Worm (Caenorhabditis elegans) whole organism, L2 larva: ENCODE measurements around the gene fmo-3.

Experiments used
- C34F6.9 ChIP-seq: fragments of 150-350 bp; optimal IDR thresholded peaks from 2 replicates; lab custom pipeline; 2014; ENCODE audit warnings: missing biosample characterization, missing genetic modification characterization
- F13H6.1 ChIP-seq: sonication (generic microtip); optimal IDR thresholded peaks from 2 replicates; lab custom pipeline; 2016; ENCODE audit warnings: missing genetic modification characterization, missing compliant biosample characterization
- R02D3.7 ChIP-seq: fragments of 150-350 bp; optimal IDR thresholded peaks from 2 replicates; lab custom pipeline; 2014; ENCODE audit warnings: missing biosample characterization, missing genetic modification characterization
- Y55F3AM.14 ChIP-seq: fragments of 200-800 bp; sonication (Bioruptor generic); optimal IDR thresholded peaks from 2 replicates; lab custom pipeline; 2018; ENCODE audit warnings: mild to moderate bottlenecking, missing genetic modification characterization, missing compliant biosample characterization
- ZK546.5 ChIP-seq: sonication (generic microtip); optimal IDR thresholded peaks from 2 replicates; lab custom pipeline; 2017; ENCODE audit warnings: missing biosample characterization, missing genetic modification characterization
- alr-1 ChIP-seq: fragments of 150-350 bp; optimal IDR thresholded peaks from 2 replicates; lab custom pipeline; 2014; ENCODE audit warnings: missing biosample characterization, missing genetic modification characterization
- ama-1 ChIP-seq: fragments of 150-350 bp; optimal IDR thresholded peaks from 2 replicates; lab custom pipeline; 2018; ENCODE audit warnings: inconsistent platforms
- blmp-1 ChIP-seq: sonication (generic microtip); optimal IDR thresholded peaks from 2 replicates; lab custom pipeline; 2017; ENCODE audit warnings: missing genetic modification characterization, mild to moderate bottlenecking, missing compliant biosample characterization, antibody characterized with exemption, moderate library complexity; ENCODE audit not compliant: insufficient read depth
- ceh-16 ChIP-seq: fragments of 150-350 bp; optimal IDR thresholded peaks from 2 replicates; lab custom pipeline; 2014; ENCODE audit warnings: missing biosample characterization, missing genetic modification characterization
- ceh-82 ChIP-seq: fragments of 150-350 bp; optimal IDR thresholded peaks from 2 replicates; lab custom pipeline; 2014; ENCODE audit warnings: missing biosample characterization, missing genetic modification characterization
- crh-2 ChIP-seq: sonication (generic microtip); optimal IDR thresholded peaks from 2 replicates; lab custom pipeline; 2017; ENCODE audit warnings: missing biosample characterization, missing genetic modification characterization
- dmd-4 ChIP-seq: sonication (generic microtip); optimal IDR thresholded peaks from 2 replicates; lab custom pipeline; 2017; ENCODE audit warnings: missing biosample characterization, missing genetic modification characterization
- egl-27 ChIP-seq: sonication (generic microtip); optimal IDR thresholded peaks from 3 replicates; lab custom pipeline; 2017; ENCODE audit warnings: missing biosample characterization, missing genetic modification reagents, missing genetic modification characterization
- elt-1 ChIP-seq: fragments of 150-350 bp; optimal IDR thresholded peaks from 2 replicates; lab custom pipeline; 2014; ENCODE audit warnings: missing biosample characterization, missing genetic modification characterization
- elt-3 ChIP-seq: sonication (generic microtip); optimal IDR thresholded peaks from 2 replicates; lab custom pipeline; 2017; ENCODE audit warnings: missing biosample characterization, missing genetic modification characterization
- fos-1 ChIP-seq: fragments of 150-350 bp; optimal IDR thresholded peaks from 2 replicates; lab custom pipeline; 2014; ENCODE audit warnings: missing biosample characterization, missing genetic modification characterization
- gmeb-1 ChIP-seq: fragments of 150-350 bp; optimal IDR thresholded peaks from 2 replicates; lab custom pipeline; 2014; ENCODE audit warnings: missing biosample characterization, missing genetic modification characterization
- lin-11 ChIP-seq: fragments of 150-350 bp; sonication (generic microtip); optimal IDR thresholded peaks from 2 replicates; lab custom pipeline; 2014; ENCODE audit warnings: missing biosample characterization, missing genetic modification characterization, inconsistent platforms, mixed read lengths
- lin-13 ChIP-seq: fragments of 150-350 bp; optimal IDR thresholded peaks from 2 replicates; lab custom pipeline; 2014; ENCODE audit warnings: missing biosample characterization, missing genetic modification reagents, missing genetic modification characterization
- lin-39 ChIP-seq: fragments of 150-350 bp; optimal IDR thresholded peaks from 2 replicates; lab custom pipeline; 2014; ENCODE audit warnings: missing biosample characterization, missing genetic modification reagents, missing genetic modification characterization
- lsy-2 ChIP-seq, 2 experiments: fragments of 150-350 bp in 1 of 2; sonication (generic microtip) in 1 of 2; optimal IDR thresholded peaks; 2 replicates each; lab custom pipeline; 2014 to 2017; ENCODE audit warnings: missing biosample characterization in 2 of 2, missing genetic modification characterization in 2 of 2
- mab-5 ChIP-seq: fragments of 150-350 bp; optimal IDR thresholded peaks from 2 replicates; lab custom pipeline; 2014; ENCODE audit warnings: missing biosample characterization, missing genetic modification characterization
- mbf-1 ChIP-seq: sonication (generic microtip); optimal IDR thresholded peaks from 2 replicates; lab custom pipeline; 2017; ENCODE audit warnings: missing biosample characterization, missing genetic modification characterization
- mdl-1 ChIP-seq, 2 experiments: fragments of 150-350 bp in 1 of 2; sonication (generic microtip) in 1 of 2; optimal IDR thresholded peaks; 2 replicates each; lab custom pipeline; 2017; ENCODE audit warnings: missing biosample characterization in 2 of 2, missing genetic modification characterization in 2 of 2
- nhr-129 ChIP-seq: fragments of 150-350 bp; optimal IDR thresholded peaks from 2 replicates; lab custom pipeline; 2014; ENCODE audit warnings: missing biosample characterization, missing genetic modification characterization
- nhr-21 ChIP-seq: fragments of 150-350 bp; optimal IDR thresholded peaks from 2 replicates; lab custom pipeline; 2014; ENCODE audit warnings: missing biosample characterization, missing genetic modification characterization
- nhr-23 ChIP-seq: fragments of 150-350 bp; optimal IDR thresholded peaks from 2 replicates; lab custom pipeline; 2014; ENCODE audit warnings: missing biosample characterization, missing genetic modification reagents, missing genetic modification characterization
- nhr-237 ChIP-seq: fragments of 150-350 bp; optimal IDR thresholded peaks from 2 replicates; lab custom pipeline; 2014; ENCODE audit warnings: missing biosample characterization, missing genetic modification characterization
- nhr-25 ChIP-seq: fragments of 150-350 bp; sonication (generic microtip); optimal IDR thresholded peaks from 3 replicates; lab custom pipeline; 2014; ENCODE audit warnings: missing biosample characterization, missing genetic modification characterization
- peb-1 ChIP-seq: fragments of 150-350 bp; optimal IDR thresholded peaks from 2 replicates; lab custom pipeline; 2014; ENCODE audit warnings: missing biosample characterization, missing genetic modification characterization
- sem-4 ChIP-seq: fragments of 150-350 bp; optimal IDR thresholded peaks from 2 replicates; lab custom pipeline; 2014; ENCODE audit warnings: missing biosample characterization, missing genetic modification reagents, missing genetic modification characterization
- skn-1 ChIP-seq: sonication (generic microtip); optimal IDR thresholded peaks from 2 replicates; lab custom pipeline; 2017; ENCODE audit warnings: missing biosample characterization, missing genetic modification characterization
- sma-3 ChIP-seq: sonication (generic microtip); optimal IDR thresholded peaks from 2 replicates; lab custom pipeline; 2016; ENCODE audit warnings: missing genetic modification reagents, missing genetic modification characterization, missing compliant biosample characterization
- sma-9 ChIP-seq, 2 experiments: fragments of 150-350 bp in 1 of 2; sonication (generic microtip) in 1 of 2; optimal IDR thresholded peaks; 2 replicates each; lab custom pipeline; 2014 to 2016; ENCODE audit warnings: missing genetic modification characterization in 2 of 2, mild to moderate bottlenecking in 1 of 2, missing biosample characterization in 1 of 2, missing compliant biosample characterization in 1 of 2, missing genetic modification reagents in 1 of 2, moderate library complexity in 1 of 2
- snpc-4 ChIP-seq: fragments of 150-350 bp; optimal IDR thresholded peaks from 2 replicates; lab custom pipeline; 2014; ENCODE audit warnings: missing biosample characterization, missing genetic modification characterization
- unc-39 ChIP-seq: fragments of 150-350 bp; optimal IDR thresholded peaks from 2 replicates; lab custom pipeline; 2014; ENCODE audit warnings: missing biosample characterization, missing genetic modification characterization
- unc-55 ChIP-seq: fragments of 150-350 bp; sonication (generic microtip); optimal IDR thresholded peaks from 3 replicates; lab custom pipeline; 2014; ENCODE audit warnings: missing biosample characterization, missing genetic modification reagents, missing genetic modification characterization
- unc-62 ChIP-seq: fragments of 150-350 bp; optimal IDR thresholded peaks from 2 replicates; lab custom pipeline; 2014; ENCODE audit warnings: missing biosample characterization, missing genetic modification reagents, missing genetic modification characterization
- zag-1 ChIP-seq: fragments of 150-350 bp; optimal IDR thresholded peaks from 2 replicates; lab custom pipeline; 2014; ENCODE audit warnings: missing biosample characterization, missing genetic modification characterization
- ztf-1 ChIP-seq: fragments of 200-800 bp; sonication (Bioruptor generic); conservative IDR thresholded peaks from 2 replicates; pipeline ENCODE4 v1.3.6; 2022; ENCODE audit warnings: missing genetic modification characterization, missing compliant biosample characterization
- ztf-11 ChIP-seq: sonication (generic microtip); optimal IDR thresholded peaks from 2 replicates; lab custom pipeline; 2017; ENCODE audit warnings: missing biosample characterization, missing genetic modification characterization
- ztf-4 ChIP-seq: fragments of 150-350 bp; optimal IDR thresholded peaks from 2 replicates; lab custom pipeline; 2014; ENCODE audit warnings: missing biosample characterization, missing genetic modification characterization

The fmo-3 gene

ce11 chrIII:10740518-10740917 lies 46.0 kb downstream of the fmo-3 start, which contains the start of gene K01G5.8:
TSS of gene K01G5.8 (minus strand) at chrIII:10740772.
- TF ChIP-seq nhr-25 (tag; lab: Kevin White, UChicago) = no peak
- no peak for TF ChIP-seq ztf-4
- TF ChIP-seq unc-55 = no peak
- TF ChIP-seq Y55F3AM.14 = no peak
- no peak for TF ChIP-seq R02D3.7 (tag; lab: Kevin White, UChicago)
- TF ChIP-seq gmeb-1 (tag; lab: Kevin White, UChicago) = no peak

ce11 chrIII:10742382-10742860 lies 47.9 kb downstream of the fmo-3 start, which contains the start of the genes tbb-1 and rib-2:
TSS of gene tbb-1 (minus strand) at chrIII:10742432.
TSS of gene rib-2 (plus strand) at chrIII:10742810.
- TF ChIP-seq nhr-237 (tag; lab: Kevin White, UChicago) (no peak), mab-5 (tag; lab: Kevin White, UChicago) (no peak), ZK546.5 (no peak), nhr-129 (peak; percentile 59), peb-1 (no peak), sem-4 (tag; lab: Kevin White, UChicago) (peak; percentile 54), elt-1 (tag; lab: Kevin White, UChicago) (no peak), sma-9 (GFP tag; optimal IDR thresholded peaks at IDR 0.05; lab: Kevin White, UChicago) (peak; percentile 65), sma-9 (tag; optimal IDR thresholded peaks at IDR 0.05; lab: Kevin White, UChicago) (no peak), crh-2 (tag; lab: Kevin White, UChicago) (peak; percentile 97), lsy-2 (tag; optimal IDR thresholded peaks at IDR 0.05; lab: Kevin White, UChicago) (peak in 1 of 2 experiments; percentile 82), nhr-25 (tag; lab: Kevin White, UChicago) (peak; percentile 66), zag-1 (tag; lab: Kevin White, UChicago) (peak; percentile 34), blmp-1 (tag; lab: Kevin White, UChicago) (peak; percentile 45), nhr-21 (tag; lab: Kevin White, UChicago) (peak; percentile 48), unc-62 (GFP tag; lab: Kevin White, UChicago) (no peak), unc-39 (tag; lab: Kevin White, UChicago) (no peak), ceh-82 (no peak), ceh-16 (tag; lab: Kevin White, UChicago) (no peak), snpc-4 (peak; percentile 20), C34F6.9 (peak; percentile 90), sma-3 (peak; percentile 90), mdl-1 (tag; optimal IDR thresholded peaks at IDR 0.05; lab: Kevin White, UChicago) (peak in 1 of 2 experiments; percentile 72), nhr-23 (no peak), F13H6.1 (tag; lab: Kevin White, UChicago) (peak; percentile 79), egl-27 (tag; lab: Kevin White, UChicago) (peak; percentile 17), lin-11 (tag; lab: Kevin White, UChicago) (peak; percentile 43), fos-1 (peak; percentile 100), alr-1 (no peak), ztf-11 (tag; lab: Kevin White, UChicago) (no peak), gmeb-1 (tag; lab: Kevin White, UChicago) (peak; percentile 82), lin-13 (GFP tag; lab: Kevin White, UChicago) (peak; percentile 80), elt-3 (tag; lab: Kevin White, UChicago) (no peak), skn-1 (tag; lab: Kevin White, UChicago) (peak; percentile 54), dmd-4 (tag; lab: Kevin White, UChicago) (no peak), ztf-1 (no peak), unc-55 (peak; percentile 83), lin-39 (tag; lab: Kevin White, UChicago) (no peak), ama-1 (lab: Kevin White, UChicago) (peak; percentile 76), ztf-4 (no peak)

ce11 chrIII:10746406-10746807 lies 51.9 kb downstream of the fmo-3 start:
- TF ChIP-seq ceh-82 = no peak
- no peak for TF ChIP-seq dmd-4 (tag; lab: Kevin White, UChicago)
- no peak for TF ChIP-seq nhr-129
- TF ChIP-seq sma-3 = no peak
- no peak for TF ChIP-seq mbf-1 (tag; lab: Kevin White, UChicago)
- TF ChIP-seq lsy-2 (tag; optimal IDR thresholded peaks at IDR 0.05; lab: Kevin White, UChicago) = no peak
- no peak for TF ChIP-seq Y55F3AM.14
- no peak for TF ChIP-seq sma-9 (GFP tag; optimal IDR thresholded peaks at IDR 0.05; lab: Kevin White, UChicago)
- no peak for TF ChIP-seq sma-9 (tag; optimal IDR thresholded peaks at IDR 0.05; lab: Kevin White, UChicago)
- TF ChIP-seq, all 48 proteins: peak for 0
